Fruit fly (Drosophila melanogaster): ENCODE data around the gene Naprt.
A peak's percentile ranks its signal among the peaks of the same experiment; 100 is the strongest.

DNA sequence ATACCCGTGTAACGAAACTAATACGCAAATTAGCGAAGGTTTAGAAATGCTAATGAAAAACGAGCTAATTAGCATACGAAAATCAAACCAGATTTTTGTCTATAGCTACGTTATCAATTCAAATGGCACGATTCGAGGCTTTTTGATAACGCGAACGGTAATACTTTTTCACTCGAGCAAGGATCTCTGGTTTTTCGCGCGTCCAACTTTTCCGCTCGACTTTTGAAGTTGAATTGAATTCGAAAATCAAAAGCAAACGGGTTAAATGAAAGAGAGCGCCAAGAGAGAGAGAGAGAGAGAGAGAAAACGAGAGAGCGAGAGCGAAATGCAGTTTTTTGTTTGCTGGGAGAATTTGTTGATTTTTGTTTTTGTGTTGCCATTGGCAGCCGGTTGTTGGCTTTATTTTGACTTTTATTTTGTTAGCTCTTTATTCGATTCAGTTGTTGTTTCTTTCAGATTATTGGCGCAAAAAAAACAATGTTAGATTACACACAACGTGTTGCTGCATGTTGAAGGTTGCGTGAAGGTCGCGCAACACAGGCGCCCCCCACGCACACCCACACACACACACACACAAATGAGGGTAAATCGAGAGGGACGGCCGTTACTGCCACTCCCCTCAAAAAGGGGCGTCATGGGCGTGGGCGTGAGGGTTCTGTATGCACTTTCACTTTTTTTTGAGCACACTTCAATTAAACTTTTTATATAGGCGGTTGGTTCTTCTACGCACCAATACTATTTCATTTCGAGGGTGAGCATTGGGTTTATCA, 543 bp downstream of the Naprt start:
- TF ChIP-seq CG4496 (GFP tag; IDR thresholded peaks at IDR 0.05), result peak; percentile 17; the same call in 2 of the 3 replicates
- TF ChIP-seq CG10348 (GFP tag; IDR thresholded peaks at IDR 0.05), result no peak
- no peak for TF ChIP-seq CG8159 (tag; optimal IDR thresholded peaks at IDR 0.05)
- no peak for TF ChIP-seq Pif1A (GFP tag; optimal IDR thresholded peaks at IDR 0.05)
- no peak for TF ChIP-seq CG15710 (tag; optimal IDR thresholded peaks at IDR 0.05)
- no peak for TF ChIP-seq CG17806 (tag; optimal IDR thresholded peaks at IDR 0.05)
- no peak for TF ChIP-seq gl (tag; optimal IDR thresholded peaks at IDR 0.05)
- no peak for TF ChIP-seq CG13204 (GFP tag; optimal IDR thresholded peaks at IDR 0.05)
- TF ChIP-seq Snoo (tag; optimal IDR thresholded peaks at IDR 0.05), result no peak
- TF ChIP-seq CG12605 (GFP tag; IDR thresholded peaks at IDR 0.05), result peak; percentile 65
- TF ChIP-seq rn (GFP tag; IDR thresholded peaks at IDR 0.05), result no peak
- TF ChIP-seq fd96Ca (GFP tag; IDR thresholded peaks at IDR 0.05), result no peak; the same call in 2 of the 3 replicates
- no peak for TF ChIP-seq D1 (tag; optimal IDR thresholded peaks at IDR 0.05)
- TF ChIP-seq Pif1B (GFP tag; optimal IDR thresholded peaks at IDR 0.05), result peak; percentile 5

All from whole organism, pupa.